Fruit fly (Drosophila melanogaster) whole organism, embryonic: ENCODE results near the gene mAcon2.
A peak's percentile ranks its signal among the peaks of the same experiment; 100 is the strongest.

ENCODE experiments used
- Asciz ChIP-seq: fragments of 200-800 bp; sonication (Bioruptor generic); optimal IDR thresholded peaks from 2 replicates; lab custom pipeline; 2017; ENCODE audit warnings: missing biosample characterization, mild to moderate bottlenecking, missing genetic modification characterization, missing genetic modification reagents
- CG2678 ChIP-seq: fragments of 200-800 bp; sonication (Bioruptor generic); optimal IDR thresholded peaks from 3 replicates; lab custom pipeline; 2019; ENCODE audit warnings: missing biosample characterization, mild to moderate bottlenecking, missing genetic modification characterization, moderate library complexity
- CG3281 ChIP-seq: fragments of 200-800 bp; sonication (Bioruptor generic); optimal IDR thresholded peaks from 3 replicates; lab custom pipeline; 2017; ENCODE audit warnings: missing biosample characterization, mild to moderate bottlenecking, missing genetic modification characterization
- CG34422 ChIP-seq: fragments of 200-800 bp; sonication (Bioruptor generic); IDR thresholded peaks from 3 replicates; pipeline ENCODE4 v1.3.6; 2022; ENCODE audit warnings: missing biosample characterization, missing genetic modification characterization
- HmgD ChIP-seq: fragments of 200-800 bp; sonication (Bioruptor generic); optimal IDR thresholded peaks from 3 replicates; lab custom pipeline; 2016; ENCODE audit warnings: missing biosample characterization, missing genetic modification characterization
- Jarid2 ChIP-seq: fragments of 200-800 bp; sonication (Bioruptor generic); optimal IDR thresholded peaks from 3 replicates; lab custom pipeline; 2017; ENCODE audit warnings: mild to moderate bottlenecking, missing biosample characterization, missing genetic modification reagents, missing genetic modification characterization
- Ptx1 ChIP-seq: fragments of 200-800 bp; sonication (Bioruptor generic); IDR thresholded peaks from 2 replicates; pipeline ENCODE4 v1.3.6; 2022; ENCODE audit warnings: missing biosample characterization, missing genetic modification characterization
- wek ChIP-seq: fragments of 200-800 bp; sonication (Bioruptor generic); optimal IDR thresholded peaks from 3 replicates; lab custom pipeline; 2018; ENCODE audit warnings: missing biosample characterization, mild to moderate bottlenecking, missing genetic modification characterization, moderate library complexity

The mAcon2 gene

dm6 chr3R:11178300-11178699 lies 41.3 kb downstream of the mAcon2 start (continued):
- TF ChIP-seq Ptx1 (GFP tag; lab: Robert Waterston, UW) (peak; percentile 13; the same call in 1 of the 2 replicates), Asciz (GFP tag; lab: Kevin White, UChicago) (peak; percentile 38), Jarid2 (GFP tag; lab: Kevin White, UChicago) (no peak), CG34422 (GFP tag; lab: Robert Waterston, UW) (no peak), CG3281 (GFP tag; lab: Kevin White, UChicago) (peak; percentile 1), HmgD (no peak), CG2678 (tag; lab: Kevin White, UChicago) (peak; percentile 28), wek (peak; percentile 49)
